Worm (Caenorhabditis elegans): ENCODE results near the gene frpr-8.
A peak's percentile ranks its signal among the peaks of the same experiment; 100 is the strongest.

frpr-8 gene

ce11 chrX:8712662-8713061 lies 15.0 kb downstream of the frpr-8 start (continued):
- peak; percentile 85 for TF ChIP-seq nhr-28 (tag; optimal IDR thresholded peaks at IDR 0.05)
- no peak for TF ChIP-seq unc-39 (tag; optimal IDR thresholded peaks at IDR 0.05)
- TF ChIP-seq daf-16 (GFP tag; optimal IDR thresholded peaks at IDR 0.05) = no peak
- TF ChIP-seq daf-16 (tag; optimal IDR thresholded peaks at IDR 0.05) = peak; percentile 71
- TF ChIP-seq nhr-6 (tag; optimal IDR thresholded peaks at IDR 0.05) = peak; percentile 38
- TF ChIP-seq dmd-6 (GFP tag; IDR thresholded peaks at IDR 0.05) = peak; percentile 83
- TF ChIP-seq unc-62 (GFP tag; optimal IDR thresholded peaks at IDR 0.05 in 1 of 2) = no peak
- no peak for TF ChIP-seq unc-62 (tag; optimal IDR thresholded peaks at IDR 0.05)
- TF ChIP-seq zag-1 (tag; optimal IDR thresholded peaks at IDR 0.05) = no peak
- TF ChIP-seq mxl-2 (GFP tag; conservative IDR thresholded peaks at IDR 0.05) = no peak
- peak; percentile 61 for TF ChIP-seq nhr-77 (tag; optimal IDR thresholded peaks at IDR 0.05)
- TF ChIP-seq nhr-11 (tag; optimal IDR thresholded peaks at IDR 0.05) = no peak
- no peak for TF ChIP-seq madf-5 (GFP tag; IDR thresholded peaks at IDR 0.05)
- TF ChIP-seq lsy-2 (tag; optimal IDR thresholded peaks at IDR 0.05) = peak in 1 of 2 experiments; percentile 4
- TF ChIP-seq pqm-1 (tag; optimal IDR thresholded peaks at IDR 0.05) = peak; percentile 84
- no peak for TF ChIP-seq spr-1 (tag; optimal IDR thresholded peaks at IDR 0.05)
- TF ChIP-seq F26F4.8 (GFP tag; conservative IDR thresholded peaks at IDR 0.05) = no peak
- peak; percentile 78 for TF ChIP-seq dve-1 (tag; optimal IDR thresholded peaks at IDR 0.05; ENCODE audit: insufficient read depth)

- TF ChIP-seq zag-1 (tag; optimal IDR thresholded peaks at IDR 0.05) (no peak), mxl-2 (GFP tag; conservative IDR thresholded peaks at IDR 0.05) (no peak), hif-1 (tag; optimal IDR thresholded peaks at IDR 0.05) (no peak), unc-39 (tag; optimal IDR thresholded peaks at IDR 0.05) (no peak), lir-3 (tag; optimal IDR thresholded peaks at IDR 0.05) (no peak), dve-1 (tag; optimal IDR thresholded peaks at IDR 0.05; ENCODE audit: insufficient read depth) (peak; percentile 79), daf-8 (GFP tag; IDR thresholded peaks at IDR 0.05) (no peak), egl-43 (GFP tag; IDR thresholded peaks at IDR 0.05) (no peak), nhr-76 (tag; optimal IDR thresholded peaks at IDR 0.05) (no peak), madf-9 (GFP tag; conservative IDR thresholded peaks at IDR 0.05) (no peak), mxl-3 (GFP tag; optimal IDR thresholded peaks at IDR 0.05) (no peak), daf-19 (GFP tag; conservative IDR thresholded peaks at IDR 0.05) (no peak), hlh-11 (tag; optimal IDR thresholded peaks at IDR 0.05) (peak; percentile 40), ZK546.5 (tag; optimal IDR thresholded peaks at IDR 0.05) (no peak), mes-2 (tag; optimal IDR thresholded peaks at IDR 0.05; ENCODE audit: poor library complexity, severe bottlenecking) (peak; percentile 21), snpc-4 (tag; optimal IDR thresholded peaks at IDR 0.05) (no peak), ceh-20 (GFP tag; IDR thresholded peaks at IDR 0.05) (no peak), daf-16 (GFP tag; optimal IDR thresholded peaks at IDR 0.05) (no peak), daf-16 (tag; optimal IDR thresholded peaks at IDR 0.05) (peak; percentile 47), pqm-1 (tag; optimal IDR thresholded peaks at IDR 0.05) (peak; percentile 23), nhr-102 (tag; optimal IDR thresholded peaks at IDR 0.05) (no peak), dmd-6 (GFP tag; IDR thresholded peaks at IDR 0.05) (peak; percentile 45; the same call in 1 of the 2 replicates), gei-8 (GFP tag; optimal IDR thresholded peaks at IDR 0.05) (no peak), rbr-2 (tag; optimal IDR thresholded peaks at IDR 0.05) (no peak), php-3 (GFP tag; IDR thresholded peaks at IDR 0.05) (no peak), ceh-82 (tag; optimal IDR thresholded peaks at IDR 0.05) (no peak), nhr-25 (tag; optimal IDR thresholded peaks at IDR 0.05; ENCODE audit: borderline replicate concordance, insufficient read depth) (no peak), hlh-30 (tag; optimal IDR thresholded peaks at IDR 0.05; ENCODE audit: insufficient read depth) (peak; percentile 63), ceh-62 (tag; optimal IDR thresholded peaks at IDR 0.05) (no peak), aly-2 (tag; optimal IDR thresholded peaks at IDR 0.05) (no peak), dpl-1 (GFP tag; optimal IDR thresholded peaks at IDR 0.05) (no peak), T26A8.4 (GFP tag; IDR thresholded peaks at IDR 0.05) (no peak), mep-1 (tag; optimal IDR thresholded peaks at IDR 0.05) (peak; percentile 33), unc-62 (GFP tag; optimal IDR thresholded peaks at IDR 0.05 in 1 of 2) (peak in 1 of 2 experiments; percentile 78), unc-62 (tag; optimal IDR thresholded peaks at IDR 0.05) (no peak), nhr-11 (tag; optimal IDR thresholded peaks at IDR 0.05) (no peak), lin-15B (tag; optimal IDR thresholded peaks at IDR 0.05) (no peak), D1046.2 (GFP tag; IDR thresholded peaks at IDR 0.05) (no peak), ces-1 (GFP tag; optimal IDR thresholded peaks at IDR 0.05) (no peak), ceh-44 (GFP tag; IDR thresholded peaks at IDR 0.05) (no peak), zfp-2 (tag; optimal IDR thresholded peaks at IDR 0.05) (no peak), attf-4 (tag; optimal IDR thresholded peaks at IDR 0.05) (no peak)
Observed at ce11 chrX:8713754-8714295, 16.2 kb downstream of the frpr-8 start, which contains the start of gene F53A9.6. TSS of gene F53A9.6 (minus strand) at chrX:8713804.
